Fruit fly (Drosophila melanogaster): ENCODE data around the gene tna.

The tna gene

dm6 chr3L:10842830-10843229 is 7.5 kb downstream of the tna start:
- no peak for TF ChIP-seq stwl (tag; optimal IDR thresholded peaks at IDR 0.05)
- no peak for TF ChIP-seq CG6854 (GFP tag; optimal IDR thresholded peaks at IDR 0.05)
- no peak for TF ChIP-seq Sox102F (GFP tag; optimal IDR thresholded peaks at IDR 0.05)
- TF ChIP-seq CG2875 (GFP tag; optimal IDR thresholded peaks at IDR 0.05) = no peak
- no peak for TF ChIP-seq amos (GFP tag; IDR thresholded peaks at IDR 0.05; ENCODE audit: partially characterized antibody)
- no peak for TF ChIP-seq al (GFP tag; IDR thresholded peaks at IDR 0.05)
- TF ChIP-seq CG14667 (GFP tag; IDR thresholded peaks at IDR 0.05) = no peak
- no peak for TF ChIP-seq CG11560 (tag; IDR thresholded peaks at IDR 0.05)
- TF ChIP-seq sna (GFP tag; IDR thresholded peaks at IDR 0.05; ENCODE audit: partially characterized antibody) = no peak
- no peak for TF ChIP-seq CG10147 (GFP tag; optimal IDR thresholded peaks at IDR 0.05)
- TF ChIP-seq pnt (GFP tag; optimal IDR thresholded peaks at IDR 0.05) = no peak
- no peak for TF ChIP-seq TFAM (GFP tag; optimal IDR thresholded peaks at IDR 0.05)
- TF ChIP-seq CG2199 (GFP tag; IDR thresholded peaks at IDR 0.05) = peak; percentile 81; the same call in 1 of the 3 replicates
- no peak for TF ChIP-seq ken (GFP tag; IDR thresholded peaks at IDR 0.05)
- no peak for TF ChIP-seq CG34422 (GFP tag; IDR thresholded peaks at IDR 0.05)
- TF ChIP-seq sd (tag; optimal IDR thresholded peaks at IDR 0.05) = peak; percentile 11
- no peak for TF ChIP-seq exex (tag; optimal IDR thresholded peaks at IDR 0.05)
- no peak for TF ChIP-seq insv (GFP tag; optimal IDR thresholded peaks at IDR 0.05)
- no peak for TF ChIP-seq lbe (GFP tag; optimal IDR thresholded peaks at IDR 0.05)
- peak; percentile 15 for TF ChIP-seq Deaf1 (tag; optimal IDR thresholded peaks at IDR 0.05)
- no peak for TF ChIP-seq toy (GFP tag; IDR thresholded peaks at IDR 0.05)
- peak; percentile 97 for TF ChIP-seq pros (GFP tag; optimal IDR thresholded peaks at IDR 0.05)
- no peak for TF ChIP-seq fd64A (GFP tag; optimal IDR thresholded peaks at IDR 0.05)
- TF ChIP-seq oc (tag; optimal IDR thresholded peaks at IDR 0.05) = peak; percentile 7
- TF ChIP-seq ase (GFP tag; IDR thresholded peaks at IDR 0.05) = no peak
- TF ChIP-seq nerfin-1 (tag; optimal IDR thresholded peaks at IDR 0.05) = peak; percentile 26
- no peak for TF ChIP-seq D19B (GFP tag; optimal IDR thresholded peaks at IDR 0.05)
- no peak for TF ChIP-seq pzg (GFP tag; optimal IDR thresholded peaks at IDR 0.05)
- no peak for TF ChIP-seq row (GFP tag; IDR thresholded peaks at IDR 0.05)
- no peak for TF ChIP-seq CG18764 (GFP tag; optimal IDR thresholded peaks at IDR 0.05)
- no peak for TF ChIP-seq CG31365 (tag; optimal IDR thresholded peaks at IDR 0.05)
- TF ChIP-seq CG3847 (GFP tag; IDR thresholded peaks at IDR 0.05) = no peak
- no peak for TF ChIP-seq sqz (GFP tag; optimal IDR thresholded peaks at IDR 0.05)
- no peak for TF ChIP-seq br (optimal IDR thresholded peaks at IDR 0.05)
- no peak for TF ChIP-seq Fer2 (tag; optimal IDR thresholded peaks at IDR 0.05)
- TF ChIP-seq usp (GFP tag; optimal IDR thresholded peaks at IDR 0.05) = no peak
- peak; percentile 21; the same call in 1 of the 2 replicates for TF ChIP-seq crol (GFP tag; IDR thresholded peaks at IDR 0.05)
- no peak for TF ChIP-seq CG34224 (GFP tag; IDR thresholded peaks at IDR 0.05; ENCODE audit: partially characterized antibody)
- TF ChIP-seq Hsf (GFP tag; optimal IDR thresholded peaks at IDR 0.05) = no peak
- TF ChIP-seq CG2712 (tag; optimal IDR thresholded peaks at IDR 0.05) = no peak
- TF ChIP-seq CG5953 (GFP tag; IDR thresholded peaks at IDR 0.05) = no peak
- no peak for TF ChIP-seq Nf-YC (tag; optimal IDR thresholded peaks at IDR 0.05)
- peak in 1 of 2 experiments; percentile 66 for TF ChIP-seq tll (GFP tag; optimal IDR thresholded peaks at IDR 0.05)
- TF ChIP-seq HLH3B (GFP tag; IDR thresholded peaks at IDR 0.05) = no peak
- no peak for TF ChIP-seq Meics (GFP tag; optimal IDR thresholded peaks at IDR 0.05)
- TF ChIP-seq sr (GFP tag; IDR thresholded peaks at IDR 0.05) = no peak
- TF ChIP-seq CG11696 (GFP tag; IDR thresholded peaks at IDR 0.05) = no peak
- TF ChIP-seq Sin3A (optimal IDR thresholded peaks at IDR 0.05) = no peak
- TF ChIP-seq abd-A (tag; optimal IDR thresholded peaks at IDR 0.05) = peak; percentile 85
- no peak for TF ChIP-seq tio (GFP tag; optimal IDR thresholded peaks at IDR 0.05)
- no peak for TF ChIP-seq Ssrp (tag; optimal IDR thresholded peaks at IDR 0.05)
- no peak for TF ChIP-seq h (optimal IDR thresholded peaks at IDR 0.05)
- no peak for TF ChIP-seq btn (GFP tag; optimal IDR thresholded peaks at IDR 0.05)

Data from whole organism, embryonic.